Fruit fly (Drosophila melanogaster) whole organism, embryonic: Measurements from ENCODE around the gene CG33654.
A peak's percentile ranks its signal among the peaks of the same experiment; 100 is the strongest.

ENCODE experiments used
- CG10209 ChIP-seq: fragments of 200-800 bp; sonication (Bioruptor generic); optimal IDR thresholded peaks from 3 replicates; lab custom pipeline; 2017; ENCODE audit warnings: missing biosample characterization, mild to moderate bottlenecking, missing genetic modification characterization, missing genetic modification reagents
- CG10979 ChIP-seq: fragments of 200-800 bp; sonication (Bioruptor generic); optimal IDR thresholded peaks from 2 replicates; lab custom pipeline; 2018; ENCODE audit warnings: missing biosample characterization, mild to moderate bottlenecking, missing genetic modification characterization, moderate library complexity
- CG12071 ChIP-seq: fragments of 200-800 bp; sonication (Bioruptor generic); optimal IDR thresholded peaks from 3 replicates; lab custom pipeline; 2018; ENCODE audit warnings: missing biosample characterization, mild to moderate bottlenecking, missing genetic modification characterization
- CG13624 ChIP-seq: fragments of 200-800 bp; sonication (Bioruptor generic); optimal IDR thresholded peaks from 2 replicates; lab custom pipeline; 2016; ENCODE audit warnings: missing biosample characterization, missing genetic modification characterization
- CG14965 ChIP-seq: fragments of 200-800 bp; sonication (Bioruptor generic); optimal IDR thresholded peaks from 2 replicates; lab custom pipeline; 2016; ENCODE audit warnings: missing biosample characterization, missing genetic modification characterization, borderline replicate concordance
- CG15269 ChIP-seq: fragments of 200-800 bp; sonication (Bioruptor generic); optimal IDR thresholded peaks from 2 replicates; lab custom pipeline; 2018; ENCODE audit warnings: missing biosample characterization, mild to moderate bottlenecking, missing genetic modification characterization, moderate library complexity
- CG16779 ChIP-seq: fragments of 200-800 bp; sonication (Bioruptor generic); IDR thresholded peaks from 2 replicates; pipeline ENCODE4 v1.3.6; 2022; ENCODE audit warnings: missing biosample characterization, missing genetic modification characterization
- CG18011 ChIP-seq: fragments of 200-800 bp; sonication (Bioruptor generic); optimal IDR thresholded peaks from 2 replicates; lab custom pipeline; 2017; ENCODE audit warnings: missing biosample characterization, missing genetic modification characterization, mild to moderate bottlenecking, moderate library complexity, missing genotype
- CG2129 ChIP-seq: fragments of 200-800 bp; sonication (Bioruptor generic); IDR thresholded peaks from 2 replicates; pipeline ENCODE4 v1.3.6; 2022; ENCODE audit warnings: missing biosample characterization, missing genetic modification characterization; ENCODE audit not compliant: partially characterized antibody
- CG2889 ChIP-seq: fragments of 200-800 bp; sonication (Bioruptor generic); IDR thresholded peaks from 3 replicates; pipeline ENCODE4 v1.3.6; 2022; ENCODE audit warnings: missing biosample characterization, missing genetic modification characterization
- CG3065 ChIP-seq: fragments of 200-800 bp; sonication (Bioruptor generic); optimal IDR thresholded peaks from 2 replicates; lab custom pipeline; 2016; ENCODE audit warnings: missing biosample characterization, missing genetic modification characterization
- CG31441 ChIP-seq: fragments of 200-800 bp; sonication (Bioruptor generic); IDR thresholded peaks from 2 replicates; pipeline ENCODE4 v1.3.6; 2022; ENCODE audit warnings: missing biosample characterization, missing genetic modification characterization
- CG32532 ChIP-seq: fragments of 200-800 bp; sonication (Bioruptor generic); IDR thresholded peaks from 2 replicates; pipeline ENCODE4 v1.3.6; 2022; ENCODE audit warnings: missing biosample characterization, missing genetic modification characterization
- CG3838 ChIP-seq: fragments of 200-800 bp; sonication (Bioruptor generic); optimal IDR thresholded peaks from 3 replicates; lab custom pipeline; 2016; ENCODE audit warnings: missing biosample characterization, missing genetic modification characterization
- CG4328 ChIP-seq: fragments of 200-800 bp; sonication (Bioruptor generic); optimal IDR thresholded peaks from 3 replicates; lab custom pipeline; 2017; ENCODE audit warnings: missing biosample characterization, missing genetic modification reagents, missing genetic modification characterization
- CG4404 ChIP-seq: fragments of 200-800 bp; sonication (Bioruptor generic); IDR thresholded peaks from 2 replicates; pipeline ENCODE4 v1.3.6; 2022; ENCODE audit warnings: missing biosample characterization, missing genetic modification characterization
- CG5180 ChIP-seq: fragments of 200-800 bp; sonication (Bioruptor generic); optimal IDR thresholded peaks from 3 replicates; lab custom pipeline; 2017; ENCODE audit warnings: missing biosample characterization, missing genetic modification characterization, mild to moderate bottlenecking, moderate library complexity, missing genetic modification reagents
- CG6689 ChIP-seq: fragments of 200-800 bp; sonication (Bioruptor generic); IDR thresholded peaks from 2 replicates; pipeline ENCODE4 v1.3.6; 2022; ENCODE audit warnings: missing biosample characterization, missing genetic modification characterization
- CG7786 ChIP-seq: fragments of 200-800 bp; sonication (Bioruptor generic); optimal IDR thresholded peaks from 2 replicates; lab custom pipeline; 2016; ENCODE audit warnings: missing biosample characterization, missing genetic modification characterization
- CrebB ChIP-seq: fragments of 200-800 bp; sonication (Bioruptor generic); optimal IDR thresholded peaks from 3 replicates; lab custom pipeline; 2018; ENCODE audit warnings: missing biosample characterization, mild to moderate bottlenecking, missing genetic modification characterization
- Dek ChIP-seq: fragments of 200-800 bp; sonication (Bioruptor generic); optimal IDR thresholded peaks from 3 replicates; lab custom pipeline; 2019; ENCODE audit warnings: missing biosample characterization, mild to moderate bottlenecking, missing genetic modification characterization, moderate library complexity
- ERR ChIP-seq: fragments of 200-800 bp; sonication (Bioruptor generic); optimal IDR thresholded peaks from 2 replicates; lab custom pipeline; 2016; ENCODE audit warnings: missing biosample characterization, missing genetic modification characterization
- Fer2 ChIP-seq: fragments of 200-800 bp; sonication (Bioruptor generic); optimal IDR thresholded peaks from 2 replicates; lab custom pipeline; 2018; ENCODE audit warnings: missing biosample characterization, mild to moderate bottlenecking, missing genetic modification characterization, moderate library complexity
- Gug ChIP-seq: fragments of 200-800 bp; sonication (Bioruptor generic); IDR thresholded peaks from 4 replicates; pipeline ENCODE4 v1.3.6; 2022; ENCODE audit warnings: missing biosample characterization, missing genetic modification characterization
- MESR4 ChIP-seq: fragments of 200-800 bp; sonication (Bioruptor generic); optimal IDR thresholded peaks from 2 replicates; lab custom pipeline; 2018; ENCODE audit warnings: missing biosample characterization, mild to moderate bottlenecking, missing genetic modification characterization, moderate library complexity
- MTF-1 ChIP-seq: fragments of 200-800 bp; sonication (Bioruptor generic); optimal IDR thresholded peaks from 2 replicates; lab custom pipeline; 2018; ENCODE audit warnings: missing biosample characterization, mild to moderate bottlenecking, missing genetic modification characterization, borderline replicate concordance
- Med ChIP-seq: fragments of 200-800 bp; sonication (Bioruptor generic); peaks from one replicate; lab custom pipeline; 2016; ENCODE audit warnings: missing biosample characterization, missing genetic modification characterization, mild to moderate bottlenecking, inconsistent platforms, moderate library complexity
- Meics ChIP-seq: fragments of 200-800 bp; sonication (Bioruptor generic); optimal IDR thresholded peaks from 2 replicates; lab custom pipeline; 2017; ENCODE audit warnings: missing biosample characterization, mild to moderate bottlenecking, missing genetic modification characterization
- Nf-YA ChIP-seq: fragments of 200-800 bp; sonication (Bioruptor generic); IDR thresholded peaks from 2 replicates; pipeline ENCODE4 v1.3.6; 2022; ENCODE audit warnings: missing biosample characterization, missing genetic modification characterization
- NfI ChIP-seq: fragments of 200-800 bp; sonication (Bioruptor generic); optimal IDR thresholded peaks from 3 replicates; lab custom pipeline; 2018; ENCODE audit warnings: missing biosample characterization, mild to moderate bottlenecking, missing genetic modification characterization, moderate library complexity
- Rfx ChIP-seq: fragments of 200-800 bp; sonication (Bioruptor generic); IDR thresholded peaks from 2 replicates; pipeline ENCODE4 v1.3.6; 2022; ENCODE audit warnings: missing biosample characterization, missing genetic modification characterization
- Sry-δ ChIP-seq: fragments of 200-800 bp; sonication (Bioruptor generic); optimal IDR thresholded peaks from 2 replicates; lab custom pipeline; 2016; ENCODE audit warnings: missing biosample characterization, missing genetic modification characterization
- abd-A ChIP-seq: fragments of 200-800 bp; sonication (Bioruptor generic); optimal IDR thresholded peaks from 3 replicates; lab custom pipeline; 2019; ENCODE audit warnings: missing biosample characterization, mild to moderate bottlenecking, missing genetic modification characterization, moderate library complexity
- ac ChIP-seq: fragments of 200-800 bp; sonication (Bioruptor generic); optimal IDR thresholded peaks from 3 replicates; lab custom pipeline; 2017; ENCODE audit warnings: missing biosample characterization, mild to moderate bottlenecking, missing genetic modification characterization
- ase ChIP-seq: fragments of 200-800 bp; sonication (Bioruptor generic); IDR thresholded peaks from 3 replicates; pipeline ENCODE4 v1.3.6; 2022; ENCODE audit warnings: missing biosample characterization, missing genetic modification characterization
- btn ChIP-seq: fragments of 200-800 bp; sonication (Bioruptor generic); optimal IDR thresholded peaks from 2 replicates; lab custom pipeline; 2016; ENCODE audit warnings: missing biosample characterization, missing genetic modification characterization
- cato ChIP-seq: fragments of 200-800 bp; sonication (Bioruptor generic); optimal IDR thresholded peaks from 2 replicates; lab custom pipeline; 2016; ENCODE audit warnings: missing biosample characterization, missing genetic modification characterization, borderline replicate concordance
- dpn ChIP-seq, 2 experiments: fragments of 200-800 bp; sonication (Bioruptor generic); optimal IDR thresholded peaks; 3 replicates each; lab custom pipeline; 2016; ENCODE audit warnings: missing biosample characterization in 2 of 2, missing genetic modification characterization in 2 of 2
- fd3F ChIP-seq: fragments of 200-800 bp; sonication (Bioruptor generic); optimal IDR thresholded peaks from 2 replicates; lab custom pipeline; 2018; ENCODE audit warnings: missing biosample characterization, mild to moderate bottlenecking, missing genetic modification characterization, moderate library complexity
- grn ChIP-seq: fragments of 200-800 bp; sonication (Bioruptor generic); optimal IDR thresholded peaks from 3 replicates; lab custom pipeline; 2017; ENCODE audit warnings: missing biosample characterization, missing genetic modification characterization
- kni ChIP-seq: fragments of 200-800 bp; sonication (Bioruptor generic); optimal IDR thresholded peaks from 3 replicates; lab custom pipeline; 2017; ENCODE audit warnings: mild to moderate bottlenecking, missing biosample characterization, missing genetic modification reagents, missing genetic modification characterization
- luna ChIP-seq: fragments of 200-800 bp; sonication (Bioruptor generic); optimal IDR thresholded peaks from 2 replicates; lab custom pipeline; 2016; ENCODE audit warnings: missing biosample characterization, missing genetic modification characterization
- nom ChIP-seq: fragments of 200-800 bp; sonication (Bioruptor generic); optimal IDR thresholded peaks from 2 replicates; lab custom pipeline; 2017; ENCODE audit warnings: missing biosample characterization, missing genetic modification characterization, mild to moderate bottlenecking, moderate library complexity, missing genetic modification reagents
- pnt ChIP-seq: fragments of 200-800 bp; sonication (Bioruptor generic); optimal IDR thresholded peaks from 3 replicates; lab custom pipeline; 2016; ENCODE audit warnings: missing biosample characterization, missing genetic modification characterization
- shn ChIP-seq: fragments of 200-800 bp; sonication (Bioruptor generic); optimal IDR thresholded peaks from 3 replicates; lab custom pipeline; 2016; ENCODE audit warnings: missing biosample characterization, missing genetic modification characterization
- slbo ChIP-seq: fragments of 200-800 bp; sonication (Bioruptor generic); IDR thresholded peaks from 2 replicates; pipeline ENCODE4 v1.3.6; 2022; ENCODE audit warnings: missing biosample characterization, missing genetic modification characterization
- sr ChIP-seq: fragments of 200-800 bp; sonication (Bioruptor generic); IDR thresholded peaks from 3 replicates; pipeline ENCODE4 v1.3.6; 2022; ENCODE audit warnings: missing biosample characterization, missing genetic modification characterization
- tgo ChIP-seq: fragments of 200-800 bp; sonication (Bioruptor generic); IDR thresholded peaks from 3 replicates; pipeline ENCODE4 v1.3.6; 2022; ENCODE audit warnings: missing biosample characterization, missing genetic modification characterization
- tio ChIP-seq: fragments of 200-800 bp; sonication (Bioruptor generic); optimal IDR thresholded peaks from 2 replicates; lab custom pipeline; 2017; ENCODE audit warnings: missing biosample characterization, missing genetic modification characterization, inconsistent platforms
- trem ChIP-seq: fragments of 200-800 bp; optimal IDR thresholded peaks from 3 replicates; lab custom pipeline; 2019; ENCODE audit warnings: missing biosample characterization, mild to moderate bottlenecking, missing genetic modification characterization, moderate library complexity
- vvl ChIP-seq: fragments of 200-800 bp; sonication (Bioruptor generic); IDR thresholded peaks from 2 replicates; pipeline ENCODE4 v1.3.6; 2022; ENCODE audit warnings: missing biosample characterization, missing genetic modification characterization
- yki ChIP-seq: fragments of >200 bp; optimal IDR thresholded peaks from 3 replicates; lab custom pipeline; 2018

CG33654 gene

dm6 chr3R:9630633-9631095, 47.6 kb upstream of the CG33654 start, which contains the start of gene Calr (continued):
- peak; percentile 5 for TF ChIP-seq CG10979 (tag; lab: Kevin White, UChicago)
- TF ChIP-seq CG2889 (GFP tag; lab: Robert Waterston, UW): no peak
- TF ChIP-seq grn: peak; percentile 26
- no peak for TF ChIP-seq CG2129 (GFP tag; lab: Robert Waterston, UW)
- TF ChIP-seq CG3065 (GFP tag; lab: Kevin White, UChicago): no peak
- TF ChIP-seq CG4404 (GFP tag; lab: Robert Waterston, UW): no peak
- TF ChIP-seq ase (GFP tag; lab: Robert Waterston, UW): no peak
- TF ChIP-seq Dek (tag; lab: Kevin White, UChicago): no peak
- no peak for TF ChIP-seq CG16779
- TF ChIP-seq trem (tag; lab: Kevin White, UChicago): peak; percentile 79
- peak; percentile 9 for TF ChIP-seq CG18011 (GFP tag; lab: Kevin White, UChicago)
- no peak for TF ChIP-seq ac
- peak; percentile 87 for TF ChIP-seq MESR4 (GFP tag; lab: Kevin White, UChicago)
- TF ChIP-seq CG15269 (tag; lab: Kevin White, UChicago): no peak
- TF ChIP-seq sr: no peak
- TF ChIP-seq CG5180 (GFP tag; lab: Kevin White, UChicago): no peak
- TF ChIP-seq CG4328: peak; percentile 31
- TF ChIP-seq Meics: peak; percentile 31
- TF ChIP-seq Fer2 (tag; lab: Kevin White, UChicago): no peak
- TF ChIP-seq btn (GFP tag; lab: Kevin White, UChicago): no peak
- TF ChIP-seq Nf-YA (GFP tag; lab: Robert Waterston, UW): no peak
- peak; percentile 54 for TF ChIP-seq Sry-δ
- TF ChIP-seq Med (GFP tag; lab: Kevin White, UChicago): peak; percentile 95
- TF ChIP-seq fd3F (GFP tag; lab: Kevin White, UChicago): no peak
- TF ChIP-seq CG7786 (GFP tag; lab: Kevin White, UChicago): no peak
- no peak for TF ChIP-seq Gug (GFP tag; lab: Robert Waterston, UW)
- peak; percentile 31 for TF ChIP-seq ERR (GFP tag; lab: Kevin White, UChicago)
- peak; percentile 23 to 25 for TF ChIP-seq dpn (GFP tag; optimal IDR thresholded peaks at IDR 0.05; lab: Kevin White, UChicago)
- no peak for TF ChIP-seq CG14965 (GFP tag; lab: Kevin White, UChicago)
- peak; percentile 43 for TF ChIP-seq shn (GFP tag; lab: Kevin White, UChicago)
- no peak for TF ChIP-seq yki (lab: Kevin White, UChicago)
- no peak for TF ChIP-seq CG31441 (GFP tag; lab: Robert Waterston, UW)
- TF ChIP-seq nom (GFP tag; lab: Kevin White, UChicago): peak; percentile 72
- TF ChIP-seq CG13624: peak; percentile 22
- no peak for TF ChIP-seq tio (GFP tag; lab: Kevin White, UChicago)
- TF ChIP-seq abd-A (tag; lab: Kevin White, UChicago): peak; percentile 95
- TF ChIP-seq MTF-1: peak; percentile 37
- no peak for TF ChIP-seq tgo (GFP tag; lab: Robert Waterston, UW)
- peak; percentile 58 for TF ChIP-seq NfI (GFP tag; lab: Kevin White, UChicago)
- TF ChIP-seq kni (GFP tag; lab: Kevin White, UChicago): peak; percentile 61
- TF ChIP-seq CG10209: peak; percentile 11
- TF ChIP-seq CrebB: peak; percentile 41
- no peak for TF ChIP-seq CG32532 (GFP tag; lab: Robert Waterston, UW)
- no peak for TF ChIP-seq CG6689 (GFP tag; lab: Robert Waterston, UW)
- TF ChIP-seq vvl (GFP tag; lab: Robert Waterston, UW): no peak
- no peak for TF ChIP-seq CG3838 (GFP tag; lab: Kevin White, UChicago)
- TF ChIP-seq pnt (GFP tag; lab: Kevin White, UChicago): no peak
- no peak for TF ChIP-seq luna (GFP tag; lab: Kevin White, UChicago)
- no peak for TF ChIP-seq cato (GFP tag; lab: Kevin White, UChicago)
- TF ChIP-seq Rfx: no peak
- no peak for TF ChIP-seq slbo (GFP tag; lab: Robert Waterston, UW)
- TF ChIP-seq CG12071 (GFP tag; lab: Kevin White, UChicago): no peak
